Worm (Caenorhabditis elegans) whole organism, L1 larva: ENCODE measurements around the gene ipmk-1.

Source experiments
- C04F5.9 ChIP-seq: sonication (generic microtip); optimal IDR thresholded peaks from 2 replicates; lab custom pipeline; 2016; ENCODE audit warnings: missing genetic modification characterization, missing compliant biosample characterization
- F16B12.6 ChIP-seq: fragments of 150-350 bp; optimal IDR thresholded peaks from 2 replicates; lab custom pipeline; 2014; ENCODE audit warnings: missing biosample characterization, missing genetic modification characterization
- aha-1 ChIP-seq: fragments of 150-350 bp; optimal IDR thresholded peaks from 2 replicates; lab custom pipeline; 2014; ENCODE audit warnings: missing biosample characterization, missing genetic modification characterization
- alr-1 ChIP-seq: fragments of 200-800 bp; sonication (Bioruptor generic); optimal IDR thresholded peaks from 2 replicates; lab custom pipeline; 2018; ENCODE audit warnings: borderline replicate concordance, mild to moderate bottlenecking, missing genetic modification characterization, missing compliant biosample characterization
- aly-2 ChIP-seq: fragments of 150-350 bp; optimal IDR thresholded peaks from 2 replicates; lab custom pipeline; 2014; ENCODE audit warnings: missing biosample characterization, missing genetic modification characterization
- ama-1 ChIP-seq: fragments of 150-350 bp; optimal IDR thresholded peaks from 2 replicates; lab custom pipeline; 2014
- ceh-8 ChIP-seq: fragments of 200-800 bp; sonication (Bioruptor generic); optimal IDR thresholded peaks from 2 replicates; lab custom pipeline; 2018; ENCODE audit warnings: mild to moderate bottlenecking, missing genetic modification characterization, moderate library complexity, missing compliant biosample characterization
- dsc-1 ChIP-seq: sonication (generic microtip); optimal IDR thresholded peaks from 2 replicates; lab custom pipeline; 2016; ENCODE audit warnings: mild to moderate bottlenecking, missing genetic modification characterization, missing compliant biosample characterization
- efl-1 ChIP-seq, 4 experiments: fragments of 150-350 bp; optimal IDR thresholded peaks in 3 of 4; peaks in 1 of 4; 1 replicate in 1 of 4; 2 replicates in 3 of 4; lab custom pipeline; 2014; ENCODE audit warnings: missing biosample characterization in 2 of 4, missing genetic modification characterization in 2 of 4, missing genetic modification reagents in 2 of 4
- egl-13 ChIP-seq: sonication (generic microtip); optimal IDR thresholded peaks from 2 replicates; lab custom pipeline; 2016; ENCODE audit warnings: missing genotype, missing genetic modification reagents, missing genetic modification characterization, missing compliant biosample characterization
- egl-27 ChIP-seq, 2 experiments: fragments of 150-350 bp in 1 of 2; sonication (generic microtip); optimal IDR thresholded peaks; 3 replicates each; lab custom pipeline; 2017 to 2018; ENCODE audit warnings: missing biosample characterization in 2 of 2, missing genetic modification characterization in 2 of 2, missing genetic modification reagents in 2 of 2
- elt-2 ChIP-seq: sonication (generic microtip); optimal IDR thresholded peaks from 2 replicates; lab custom pipeline; 2016; ENCODE audit warnings: missing genetic modification characterization, mild to moderate bottlenecking, inconsistent platforms, missing compliant biosample characterization, missing genetic modification reagents
- ets-5 ChIP-seq: fragments of 200-800 bp; sonication (Bioruptor generic); IDR thresholded peaks from 2 replicates; pipeline ENCODE4 v1.3.6; 2022; ENCODE audit warnings: missing genetic modification characterization, missing compliant biosample characterization
- fkh-10 ChIP-seq: sonication (generic microtip); optimal IDR thresholded peaks from 2 replicates; lab custom pipeline; 2017; ENCODE audit warnings: missing biosample characterization, missing genetic modification reagents, missing genetic modification characterization
- fkh-4 ChIP-seq: sonication (generic microtip); optimal IDR thresholded peaks from 2 replicates; lab custom pipeline; 2016; ENCODE audit warnings: missing compliant biosample characterization, missing genetic modification characterization, borderline replicate concordance
- fkh-8 ChIP-seq: sonication (generic microtip); optimal IDR thresholded peaks from 2 replicates; lab custom pipeline; 2016; ENCODE audit warnings: mild to moderate bottlenecking, missing genetic modification characterization, missing compliant biosample characterization
- grh-1 ChIP-seq: fragments of 200-800 bp; sonication (Bioruptor generic); IDR thresholded peaks from 2 replicates; pipeline ENCODE4 v1.3.6; 2022; ENCODE audit warnings: missing genetic modification reagents, missing genetic modification characterization, missing compliant biosample characterization
- irx-1 ChIP-seq: sonication (generic microtip); optimal IDR thresholded peaks from 2 replicates; lab custom pipeline; 2016; ENCODE audit warnings: missing genetic modification characterization, missing compliant biosample characterization
- isw-1 ChIP-seq: fragments of 200-800 bp; sonication (Bioruptor generic); IDR thresholded peaks from 2 replicates; pipeline ENCODE4 v1.3.6; 2022; ENCODE audit warnings: missing genetic modification characterization, missing compliant biosample characterization
- jun-1 ChIP-seq: fragments of 150-350 bp; optimal IDR thresholded peaks from 2 replicates; lab custom pipeline; 2014; ENCODE audit warnings: missing biosample characterization, missing genetic modification reagents, missing genetic modification characterization
- lin-15B ChIP-seq: fragments of 150-350 bp; sonication (generic microtip); optimal IDR thresholded peaks from 3 replicates; lab custom pipeline; 2014; ENCODE audit warnings: missing biosample characterization, missing genetic modification characterization
- lin-35 ChIP-seq, 2 experiments: fragments of 150-350 bp; optimal IDR thresholded peaks; 2 replicates each; lab custom pipeline; 2014; ENCODE audit warnings: missing biosample characterization in 2 of 2, missing genetic modification characterization in 2 of 2, missing genetic modification reagents in 2 of 2
- lin-39 ChIP-seq: fragments of 150-350 bp; optimal IDR thresholded peaks from 2 replicates; lab custom pipeline; 2014; ENCODE audit warnings: missing biosample characterization, missing genetic modification reagents, missing genetic modification characterization
- lsy-2 ChIP-seq, 2 experiments: fragments of 150-350 bp; optimal IDR thresholded peaks; 2 replicates each; lab custom pipeline; 2014; ENCODE audit warnings: missing biosample characterization in 2 of 2, missing genetic modification characterization in 2 of 2
- mab-9 ChIP-seq: fragments of 200-800 bp; sonication (Bioruptor generic); IDR thresholded peaks from 2 replicates; pipeline ENCODE4 v1.3.6; 2022; ENCODE audit warnings: missing genetic modification reagents, missing genetic modification characterization, missing compliant biosample characterization
- mdl-1 ChIP-seq, 2 experiments: fragments of 150-350 bp; optimal IDR thresholded peaks; 2 replicates each; lab custom pipeline; 2014 to 2017; ENCODE audit warnings: missing biosample characterization in 2 of 2, missing genetic modification characterization in 2 of 2, inconsistent platforms in 1 of 2
- mef-2 ChIP-seq: fragments of 150-350 bp; optimal IDR thresholded peaks from 2 replicates; lab custom pipeline; 2014; ENCODE audit warnings: missing biosample characterization, missing genetic modification characterization
- mep-1 ChIP-seq: fragments of 150-350 bp; optimal IDR thresholded peaks from 2 replicates; lab custom pipeline; 2014; ENCODE audit warnings: missing biosample characterization, missing genetic modification characterization
- nhr-19 ChIP-seq: fragments of 200-800 bp; sonication (Bioruptor generic); conservative IDR thresholded peaks from 2 replicates; pipeline ENCODE4 v1.3.6; 2022; ENCODE audit warnings: missing genetic modification characterization, missing compliant biosample characterization
- nhr-20 ChIP-seq: sonication (generic microtip); optimal IDR thresholded peaks from 2 replicates; lab custom pipeline; 2016; ENCODE audit warnings: mild to moderate bottlenecking, missing genetic modification characterization, missing compliant biosample characterization
- nhr-237 ChIP-seq: fragments of 150-350 bp; optimal IDR thresholded peaks from 2 replicates; lab custom pipeline; 2014; ENCODE audit warnings: missing biosample characterization, missing genetic modification characterization
- nhr-28 ChIP-seq: fragments of 150-350 bp; optimal IDR thresholded peaks from 2 replicates; lab custom pipeline; 2014; ENCODE audit warnings: missing biosample characterization, missing genetic modification characterization
- nhr-76 ChIP-seq: sonication (generic microtip); optimal IDR thresholded peaks from 2 replicates; lab custom pipeline; 2017; ENCODE audit warnings: missing biosample characterization, missing genetic modification characterization
- nhr-77 ChIP-seq: fragments of 150-350 bp; optimal IDR thresholded peaks from 2 replicates; lab custom pipeline; 2014; ENCODE audit warnings: missing biosample characterization, missing genetic modification characterization
- nhr-84 ChIP-seq: sonication (generic microtip); optimal IDR thresholded peaks from 2 replicates; lab custom pipeline; 2017; ENCODE audit warnings: missing biosample characterization, missing genetic modification characterization
- nhr-90 ChIP-seq: sonication (generic microtip); optimal IDR thresholded peaks from 2 replicates; lab custom pipeline; 2016; ENCODE audit warnings: mild to moderate bottlenecking, missing genetic modification characterization, missing compliant biosample characterization; ENCODE audit not compliant: poor library complexity
- pax-3 ChIP-seq: fragments of 200-800 bp; sonication (Bioruptor generic); optimal IDR thresholded peaks from 2 replicates; lab custom pipeline; 2018; ENCODE audit warnings: mild to moderate bottlenecking, missing genetic modification characterization, moderate library complexity, missing compliant biosample characterization
- skn-1 ChIP-seq: fragments of 150-350 bp; optimal IDR thresholded peaks from 2 replicates; lab custom pipeline; 2014; ENCODE audit warnings: missing biosample characterization, missing genetic modification characterization
- snpc-4 ChIP-seq: fragments of 150-350 bp; optimal IDR thresholded peaks from 2 replicates; lab custom pipeline; 2014; ENCODE audit warnings: missing biosample characterization, missing genetic modification characterization
- sox-4 ChIP-seq: sonication (generic microtip); optimal IDR thresholded peaks from 2 replicates; lab custom pipeline; 2016; ENCODE audit warnings: missing genetic modification characterization, missing compliant biosample characterization
- swsn-7 ChIP-seq: sonication (generic microtip); optimal IDR thresholded peaks from 2 replicates; lab custom pipeline; 2016; ENCODE audit warnings: missing genetic modification characterization, missing compliant biosample characterization
- tbx-2 ChIP-seq: sonication (generic microtip); optimal IDR thresholded peaks from 2 replicates; lab custom pipeline; 2016; ENCODE audit warnings: missing genetic modification characterization, missing compliant biosample characterization
- tlp-1 ChIP-seq: fragments of 150-350 bp; optimal IDR thresholded peaks from 2 replicates; lab custom pipeline; 2014; ENCODE audit warnings: missing biosample characterization, missing genetic modification characterization
- unc-130 ChIP-seq: fragments of 150-350 bp; optimal IDR thresholded peaks from 2 replicates; lab custom pipeline; 2017; ENCODE audit warnings: missing biosample characterization, missing genetic modification characterization, inconsistent platforms
- unc-30 ChIP-seq: sonication (generic microtip); optimal IDR thresholded peaks from 2 replicates; lab custom pipeline; 2017; ENCODE audit warnings: missing biosample characterization, missing genetic modification characterization
- unc-86 ChIP-seq: sonication (generic microtip); optimal IDR thresholded peaks from 2 replicates; lab custom pipeline; 2016; ENCODE audit warnings: missing genetic modification characterization, missing compliant biosample characterization
- xbp-1 ChIP-seq: sonication (generic microtip); optimal IDR thresholded peaks from 2 replicates; lab custom pipeline; 2016; ENCODE audit warnings: missing genetic modification characterization, missing compliant biosample characterization
- zag-1 ChIP-seq: fragments of 150-350 bp; optimal IDR thresholded peaks from 2 replicates; lab custom pipeline; 2014; ENCODE audit warnings: missing biosample characterization, missing genetic modification characterization
- ztf-11 ChIP-seq, 2 experiments: sonication (generic microtip); optimal IDR thresholded peaks; 2 replicates each; lab custom pipeline; 2016 to 2017; ENCODE audit warnings: missing genetic modification characterization in 2 of 2, missing biosample characterization in 1 of 2, missing compliant biosample characterization in 1 of 2

ipmk-1 gene

DNA sequence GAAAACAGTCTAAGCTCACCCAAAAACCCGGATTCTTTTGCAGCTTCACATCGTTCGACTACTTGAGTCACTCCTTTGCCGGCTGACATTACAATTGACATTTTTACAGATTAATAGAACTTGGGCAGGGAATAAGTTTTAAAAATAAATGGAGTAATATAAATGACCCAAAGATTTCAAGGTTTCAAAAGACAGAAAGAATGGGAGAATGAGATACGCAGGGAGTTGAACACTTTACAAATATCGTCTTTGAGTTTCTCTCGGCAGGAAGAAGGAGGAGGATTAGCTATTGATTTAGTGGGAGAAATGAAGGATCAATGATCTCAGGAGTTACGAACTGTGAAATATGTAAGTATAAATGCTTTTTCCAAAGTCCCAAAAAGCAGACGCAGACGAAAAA, 38.0 kb downstream of the ipmk-1 start, which contains the start of gene K08E7.8:
Gene K08E7.8, minus strand, starts transcription at position 101 of the 400 bp plus-strand sequence.
- TF ChIP-seq isw-1 (no peak), nhr-76 (no peak)

ce11 chrIV:12590373-12590772, 42.4 kb downstream of the ipmk-1 start, which contains the start of gene cul-6:
TSS of gene cul-6 (minus strand) at chrIV:12590451.
- TF ChIP-seq ets-5: no peak
- no peak for TF ChIP-seq efl-1 (optimal IDR thresholded peaks at IDR 0.05; lab: Kevin White, UChicago)
- peak in 1 of 2 experiments; percentile 74 for TF ChIP-seq efl-1 (GFP tag; optimal IDR thresholded peaks at IDR 0.05 in 1 of 2; lab: Kevin White, UChicago)
- TF ChIP-seq egl-27 (tag; optimal IDR thresholded peaks at IDR 0.05; lab: Kevin White, UChicago): no peak
- no peak for TF ChIP-seq mab-9 (GFP tag; lab: Robert Waterston, UW)
- no peak for TF ChIP-seq fkh-8
- TF ChIP-seq ama-1 (lab: Kevin White, UChicago): no peak
- no peak for TF ChIP-seq snpc-4 (tag; lab: Kevin White, UChicago)
- TF ChIP-seq skn-1 (tag; lab: Kevin White, UChicago): no peak

DNA sequence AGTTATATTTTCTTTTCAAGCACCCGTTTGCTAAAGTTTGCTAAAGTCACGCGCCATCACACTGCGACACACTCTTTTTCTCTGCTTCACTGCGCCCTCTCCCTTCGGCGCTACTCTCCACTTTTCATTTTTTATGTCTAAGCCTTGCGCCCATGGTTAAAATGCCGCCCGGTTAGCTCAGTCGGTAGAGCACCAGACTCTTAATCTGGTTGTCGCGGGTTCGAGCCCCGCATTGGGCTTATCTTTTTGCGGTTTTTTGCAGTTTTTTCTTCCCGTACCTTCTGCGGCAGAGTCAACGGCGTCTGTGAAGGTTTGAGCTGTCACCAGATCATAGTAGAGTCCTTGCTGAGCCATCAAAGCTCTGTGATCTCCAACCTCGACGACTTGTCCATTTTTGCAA, 46.6 kb downstream of the ipmk-1 start:
- TF ChIP-seq zag-1 (tag; lab: Kevin White, UChicago) (no peak), xbp-1 (tag; lab: Kevin White, UChicago) (peak; percentile 70), C04F5.9 (tag; lab: Kevin White, UChicago) (no peak), nhr-237 (tag; lab: Kevin White, UChicago) (no peak), ztf-11 (tag; optimal IDR thresholded peaks at IDR 0.05; lab: Kevin White, UChicago) (peak in 1 of 2 experiments; percentile 40), nhr-77 (tag; lab: Kevin White, UChicago) (peak; percentile 22), aly-2 (tag; lab: Kevin White, UChicago) (peak; percentile 40), snpc-4 (tag; lab: Kevin White, UChicago) (peak; percentile 42), unc-30 (tag; lab: Kevin White, UChicago) (no peak), fkh-4 (tag; lab: Kevin White, UChicago) (no peak), lin-39 (tag; lab: Kevin White, UChicago) (no peak), mep-1 (peak; percentile 50), fkh-10 (GFP tag; lab: Kevin White, UChicago) (peak; percentile 33), tbx-2 (tag; lab: Kevin White, UChicago) (peak; percentile 83), mef-2 (tag; lab: Kevin White, UChicago) (peak; percentile 52), lsy-2 (tag; optimal IDR thresholded peaks at IDR 0.05; lab: Kevin White, UChicago) (peak; percentile 74), nhr-20 (tag; lab: Kevin White, UChicago) (peak; percentile 86), irx-1 (tag; lab: Kevin White, UChicago) (peak; percentile 75), nhr-19 (peak; percentile 82), sox-4 (tag; lab: Kevin White, UChicago) (peak; percentile 56), tlp-1 (no peak), ets-5 (no peak), grh-1 (GFP tag; lab: Robert Waterston, UW) (no peak), dsc-1 (peak; percentile 73), mab-9 (GFP tag; lab: Robert Waterston, UW) (0 out of 2 replicates have a peak, but pooled peaks have one; percentile 17), F16B12.6 (peak; percentile 41), egl-13 (tag; lab: Kevin White, UChicago) (peak; percentile 73), nhr-84 (tag; lab: Kevin White, UChicago) (no peak), elt-2 (no peak), lin-15B (tag; lab: Kevin White, UChicago) (no peak), unc-86 (tag; lab: Kevin White, UChicago) (peak; percentile 76), alr-1 (tag; lab: Kevin White, UChicago) (no peak), nhr-28 (tag; lab: Kevin White, UChicago) (no peak), lin-35 (GFP tag; optimal IDR thresholded peaks at IDR 0.05; lab: Kevin White, UChicago) (peak; percentile 68 to 78), aha-1 (no peak), jun-1 (tag; lab: Kevin White, UChicago) (peak; percentile 40), ceh-8 (GFP tag; lab: Kevin White, UChicago) (peak; percentile 77), pax-3 (tag; lab: Kevin White, UChicago) (peak; percentile 33), swsn-7 (tag; lab: Kevin White, UChicago) (peak; percentile 83), mdl-1 (tag; optimal IDR thresholded peaks at IDR 0.05; lab: Kevin White, UChicago) (peak in 1 of 2 experiments; percentile 83), nhr-90 (tag; lab: Kevin White, UChicago) (peak; percentile 70), isw-1 (peak; percentile 74), efl-1 (optimal IDR thresholded peaks at IDR 0.05; lab: Kevin White, UChicago) (peak; percentile 71 to 73), efl-1 (GFP tag; optimal IDR thresholded peaks at IDR 0.05 in 1 of 2; lab: Kevin White, UChicago) (peak; percentile 59 to 96), unc-130 (tag; lab: Kevin White, UChicago) (no peak)
